Worm (Caenorhabditis elegans) whole organism, late embryonic: ENCODE measurements around the gene prde-1.
A peak's percentile ranks its signal among the peaks of the same experiment; 100 is the strongest.

Experiments
- K02D7.2 ChIP-seq: sonication (generic microtip); optimal IDR thresholded peaks from 2 replicates; lab custom pipeline; 2017; ENCODE audit warnings: mild to moderate bottlenecking, missing genetic modification characterization, missing compliant biosample characterization
- ahr-1 ChIP-seq: sonication (generic microtip); optimal IDR thresholded peaks from 2 replicates; lab custom pipeline; 2016; ENCODE audit warnings: missing genetic modification characterization, missing compliant biosample characterization
- ama-1 ChIP-seq: fragments of 150-350 bp; optimal IDR thresholded peaks from 2 replicates; lab custom pipeline; 2014
- ceh-18 ChIP-seq: sonication (generic microtip); optimal IDR thresholded peaks from 2 replicates; lab custom pipeline; 2016; ENCODE audit warnings: missing genetic modification characterization, missing compliant biosample characterization
- ceh-24 ChIP-seq: sonication (generic microtip); optimal IDR thresholded peaks from 2 replicates; lab custom pipeline; 2016; ENCODE audit warnings: mild to moderate bottlenecking, missing genetic modification characterization, missing compliant biosample characterization
- ceh-31 ChIP-seq: sonication (generic microtip); optimal IDR thresholded peaks from 2 replicates; lab custom pipeline; 2016; ENCODE audit warnings: missing genetic modification characterization, missing compliant biosample characterization
- ceh-34 ChIP-seq: sonication (generic microtip); optimal IDR thresholded peaks from 2 replicates; lab custom pipeline; 2016; ENCODE audit warnings: mild to moderate bottlenecking, missing genetic modification characterization, missing compliant biosample characterization
- ceh-45 ChIP-seq: fragments of 200-800 bp; sonication (Bioruptor generic); IDR thresholded peaks from 2 replicates; pipeline ENCODE4 v1.3.6; 2022; ENCODE audit warnings: missing genetic modification reagents, missing genetic modification characterization, missing compliant biosample characterization
- ceh-48 ChIP-seq: sonication (generic microtip); optimal IDR thresholded peaks from 2 replicates; lab custom pipeline; 2016; ENCODE audit warnings: missing genetic modification characterization, inconsistent platforms, missing compliant biosample characterization
- ceh-6 ChIP-seq: fragments of 200-800 bp; sonication (Bioruptor generic); optimal IDR thresholded peaks from 2 replicates; lab custom pipeline; 2018; ENCODE audit warnings: mild to moderate bottlenecking, missing genetic modification characterization, missing compliant biosample characterization
- dve-1 ChIP-seq: sonication (generic microtip); optimal IDR thresholded peaks from 2 replicates; lab custom pipeline; 2017; ENCODE audit warnings: antibody characterized with exemption, mild to moderate bottlenecking, missing genetic modification characterization, missing compliant biosample characterization
- elt-2 ChIP-seq: sonication (generic microtip); optimal IDR thresholded peaks from 2 replicates; lab custom pipeline; 2016; ENCODE audit warnings: missing genetic modification reagents, missing genetic modification characterization, missing compliant biosample characterization
- eyg-1 ChIP-seq: sonication (generic microtip); optimal IDR thresholded peaks from 2 replicates; lab custom pipeline; 2016; ENCODE audit warnings: missing genotype, missing genetic modification characterization, missing compliant biosample characterization
- fax-1 ChIP-seq: sonication (generic microtip); optimal IDR thresholded peaks from 2 replicates; lab custom pipeline; 2016; ENCODE audit warnings: missing genotype, missing genetic modification characterization, missing compliant biosample characterization
- gmeb-2 ChIP-seq: sonication (generic microtip); optimal IDR thresholded peaks from 2 replicates; lab custom pipeline; 2016; ENCODE audit warnings: missing genetic modification characterization, inconsistent platforms, missing compliant biosample characterization
- hlh-15 ChIP-seq: sonication (generic microtip); optimal IDR thresholded peaks from 2 replicates; lab custom pipeline; 2016; ENCODE audit warnings: missing genetic modification characterization, missing compliant biosample characterization
- lin-11 ChIP-seq: fragments of 200-800 bp; sonication (Bioruptor generic); optimal IDR thresholded peaks from 2 replicates; lab custom pipeline; 2018; ENCODE audit warnings: mild to moderate bottlenecking, missing genetic modification characterization, missing compliant biosample characterization
- nfya-1 ChIP-seq: sonication (generic microtip); optimal IDR thresholded peaks from 2 replicates; lab custom pipeline; 2017; ENCODE audit warnings: missing genetic modification characterization, mild to moderate bottlenecking, missing compliant biosample characterization, antibody characterized with exemption, moderate library complexity
- nhr-11 ChIP-seq: fragments of 150-350 bp; optimal IDR thresholded peaks from 2 replicates; lab custom pipeline; 2014; ENCODE audit warnings: missing biosample characterization, missing genetic modification characterization
- npax-4 ChIP-seq: sonication (generic microtip); optimal IDR thresholded peaks from 2 replicates; lab custom pipeline; 2016; ENCODE audit warnings: missing genetic modification characterization, missing compliant biosample characterization
- odd-2 ChIP-seq: sonication (generic microtip); optimal IDR thresholded peaks from 2 replicates; lab custom pipeline; 2017; ENCODE audit warnings: antibody characterized with exemption, mild to moderate bottlenecking, missing genetic modification characterization, missing compliant biosample characterization
- pag-3 ChIP-seq: sonication (generic microtip); optimal IDR thresholded peaks from 2 replicates; lab custom pipeline; 2016; ENCODE audit warnings: missing compliant biosample characterization, missing genetic modification characterization, borderline replicate concordance
- pax-1 ChIP-seq: fragments of 150-350 bp; optimal IDR thresholded peaks from 2 replicates; lab custom pipeline; 2014; ENCODE audit warnings: missing biosample characterization, missing genetic modification characterization
- pha-4 ChIP-seq: fragments of 150-350 bp; optimal IDR thresholded peaks from 2 replicates; lab custom pipeline; 2018; ENCODE audit warnings: missing biosample characterization, missing genetic modification reagents, missing genetic modification characterization
- pqm-1 ChIP-seq: sonication (generic microtip); optimal IDR thresholded peaks from 2 replicates; lab custom pipeline; 2016; ENCODE audit warnings: missing genetic modification characterization, missing compliant biosample characterization
- ref-2 ChIP-seq: sonication (generic microtip); optimal IDR thresholded peaks from 2 replicates; lab custom pipeline; 2016; ENCODE audit warnings: missing genetic modification characterization, missing compliant biosample characterization
- rnt-1 ChIP-seq: sonication (generic microtip); optimal IDR thresholded peaks from 2 replicates; lab custom pipeline; 2016; ENCODE audit warnings: missing genetic modification characterization, missing compliant biosample characterization
- sox-2 ChIP-seq: fragments of 200-800 bp; sonication (Bioruptor generic); IDR thresholded peaks from 2 replicates; pipeline ENCODE4 v1.3.6; 2022; ENCODE audit warnings: missing genetic modification reagents, missing genetic modification characterization, missing compliant biosample characterization
- tbx-2 ChIP-seq: sonication (generic microtip); optimal IDR thresholded peaks from 2 replicates; lab custom pipeline; 2016; ENCODE audit warnings: missing genetic modification characterization, missing compliant biosample characterization
- tbx-7 ChIP-seq: sonication (generic microtip); optimal IDR thresholded peaks from 2 replicates; lab custom pipeline; 2016; ENCODE audit warnings: missing genotype, missing genetic modification characterization, missing compliant biosample characterization
- ttx-3 ChIP-seq: sonication (generic microtip); optimal IDR thresholded peaks from 2 replicates; lab custom pipeline; 2016; ENCODE audit warnings: missing genetic modification reagents, missing genetic modification characterization, missing compliant biosample characterization
- unc-42 ChIP-seq: sonication (generic microtip); optimal IDR thresholded peaks from 2 replicates; lab custom pipeline; 2016; ENCODE audit warnings: missing genotype, missing genetic modification characterization, missing compliant biosample characterization
- zip-5 ChIP-seq: sonication (generic microtip); optimal IDR thresholded peaks from 2 replicates; lab custom pipeline; 2016; ENCODE audit warnings: missing genetic modification characterization, missing compliant biosample characterization
- ztf-16 ChIP-seq: sonication (generic microtip); optimal IDR thresholded peaks from 2 replicates; lab custom pipeline; 2017; ENCODE audit warnings: missing genetic modification characterization, missing compliant biosample characterization

The prde-1 gene

DNA sequence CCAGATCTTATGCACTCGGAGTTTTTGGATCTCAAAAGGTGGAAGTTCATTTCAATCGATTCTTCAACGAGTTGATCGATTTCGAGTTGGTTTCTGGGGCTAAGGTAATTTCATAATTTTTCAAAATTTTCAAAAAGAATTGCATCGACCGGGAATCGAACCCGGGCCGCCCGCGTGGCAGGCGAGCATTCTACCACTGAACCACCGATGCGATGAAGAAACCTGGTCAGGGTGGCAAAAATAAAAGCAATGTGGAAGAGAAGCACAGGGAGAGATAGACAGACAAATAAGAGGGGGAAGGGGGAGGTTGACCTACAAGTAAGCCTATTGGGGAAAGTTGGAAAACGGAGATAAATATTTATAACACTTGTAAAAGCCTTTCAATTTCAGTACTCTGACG, 33.0 kb upstream of the prde-1 start (continued):
- TF ChIP-seq pha-4 (tag; lab: Kevin White, UChicago) (no peak), npax-4 (no peak), sox-2 (no peak), ttx-3 (no peak), tbx-7 (tag; lab: Kevin White, UChicago) (no peak), ceh-18 (no peak), zip-5 (tag; lab: Kevin White, UChicago) (no peak), ama-1 (lab: Kevin White, UChicago) (no peak), pag-3 (no peak), nfya-1 (tag; lab: Kevin White, UChicago) (peak; percentile 38), ceh-31 (tag; lab: Kevin White, UChicago) (peak; percentile 2), gmeb-2 (tag; lab: Kevin White, UChicago) (peak; percentile 41), eyg-1 (tag; lab: Kevin White, UChicago) (no peak), ceh-24 (no peak), ztf-16 (tag; lab: Kevin White, UChicago) (no peak), dve-1 (tag; lab: Kevin White, UChicago) (peak; percentile 2)

DNA sequence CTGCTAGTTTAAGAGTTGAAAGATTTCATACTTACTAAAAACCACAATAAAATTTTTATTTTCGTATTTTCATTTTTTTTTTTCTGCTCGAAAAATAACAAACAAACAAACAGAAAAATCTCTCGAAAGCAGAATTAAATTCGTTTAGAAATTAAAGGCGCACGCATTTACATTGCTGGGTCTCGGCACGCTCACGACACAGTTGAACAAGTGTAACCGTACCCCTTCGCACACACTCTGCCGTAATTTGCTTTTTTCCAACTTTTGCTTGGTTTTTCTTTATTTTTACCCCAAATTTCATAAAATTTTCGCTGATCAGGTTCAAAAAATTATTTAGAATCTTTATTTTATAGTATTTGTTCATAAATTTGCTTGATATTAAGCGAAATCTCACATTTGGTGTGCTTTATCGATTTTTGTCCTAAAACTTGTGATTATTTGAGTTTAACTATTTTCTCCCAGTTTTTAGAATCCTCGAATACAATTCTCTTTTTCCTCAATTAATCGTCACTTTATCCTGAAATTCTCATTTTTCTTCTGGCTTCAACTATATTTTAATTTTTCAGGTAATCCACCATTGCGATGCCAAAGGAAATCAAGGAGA, 26.3 kb upstream of the prde-1 start, which contains the start of gene rpl-38:
rpl-38 (plus strand) TSS at position 554 of the 604 bp plus-strand sequence.
- no peak for TF ChIP-seq ceh-45
- TF ChIP-seq ama-1 (lab: Kevin White, UChicago), result no peak
- TF ChIP-seq elt-2 (tag; lab: Kevin White, UChicago), result peak; percentile 0
- TF ChIP-seq gmeb-2 (tag; lab: Kevin White, UChicago), result no peak
- peak; percentile 14 for TF ChIP-seq pax-1 (tag; lab: Kevin White, UChicago)
- TF ChIP-seq tbx-2 (tag; lab: Kevin White, UChicago), result peak; percentile 40
- TF ChIP-seq ceh-31 (tag; lab: Kevin White, UChicago), result peak; percentile 56
- TF ChIP-seq nfya-1 (tag; lab: Kevin White, UChicago), result peak; percentile 90
- no peak for TF ChIP-seq fax-1
- TF ChIP-seq ceh-34 (tag; lab: Kevin White, UChicago), result peak; percentile 37
- TF ChIP-seq odd-2 (tag; lab: Kevin White, UChicago), result no peak
- TF ChIP-seq ceh-48, result no peak
- TF ChIP-seq ceh-18, result peak; percentile 38
- TF ChIP-seq unc-42 (tag; lab: Kevin White, UChicago), result peak; percentile 94

DNA sequence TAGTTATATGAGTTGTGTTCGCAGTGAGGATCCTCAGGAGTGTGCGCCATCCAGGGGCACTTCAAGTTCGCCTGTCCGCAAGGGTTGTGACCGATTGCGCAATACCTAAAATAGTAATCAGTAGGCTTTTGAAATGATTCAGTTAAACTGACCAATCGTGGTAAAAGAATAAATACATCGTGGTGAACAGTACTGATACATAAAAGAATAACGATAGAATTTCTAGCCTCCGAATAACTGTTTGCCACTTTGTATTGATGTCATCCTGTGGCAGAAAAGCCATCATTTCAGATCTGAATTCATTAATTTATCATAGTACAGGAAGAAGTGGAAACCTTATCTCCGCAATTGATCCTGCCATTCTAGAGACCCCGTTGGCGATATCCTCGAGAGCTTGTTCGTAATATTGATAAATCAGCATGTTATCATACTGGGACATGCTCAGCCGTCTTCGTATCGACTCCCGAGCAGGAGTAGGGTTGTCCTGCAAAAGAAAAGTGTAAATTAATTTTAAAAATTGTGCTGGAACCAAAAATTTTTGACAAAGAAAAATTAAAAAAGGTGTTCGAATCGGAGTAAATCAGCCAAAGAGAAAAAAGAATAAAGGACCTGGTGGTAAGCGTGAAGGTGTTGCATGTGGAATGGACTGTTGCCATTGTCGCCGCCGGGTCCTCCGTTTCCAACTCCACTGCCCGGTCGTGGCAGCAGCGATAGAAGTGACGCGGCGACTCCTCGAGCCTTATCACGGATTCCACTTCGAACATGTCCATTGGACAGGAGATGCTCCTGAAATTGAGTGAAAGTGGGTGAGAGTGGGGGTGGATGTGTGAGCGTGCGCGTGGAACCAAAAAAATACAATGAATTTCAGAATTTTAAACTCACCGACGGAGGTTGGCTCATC, 24.9 kb upstream of the prde-1 start:
- TF ChIP-seq pha-4 (tag; lab: Kevin White, UChicago), result no peak
- TF ChIP-seq ceh-6 (GFP tag; lab: Kevin White, UChicago), result no peak
- no peak for TF ChIP-seq K02D7.2 (tag; lab: Kevin White, UChicago)
- TF ChIP-seq ttx-3, result no peak
- no peak for TF ChIP-seq ahr-1 (tag; lab: Kevin White, UChicago)
- no peak for TF ChIP-seq ref-2 (tag; lab: Kevin White, UChicago)
- TF ChIP-seq pqm-1 (tag; lab: Kevin White, UChicago), result no peak
- no peak for TF ChIP-seq rnt-1 (tag; lab: Kevin White, UChicago)
- no peak for TF ChIP-seq nhr-11 (tag; lab: Kevin White, UChicago)
- TF ChIP-seq lin-11, result no peak

DNA sequence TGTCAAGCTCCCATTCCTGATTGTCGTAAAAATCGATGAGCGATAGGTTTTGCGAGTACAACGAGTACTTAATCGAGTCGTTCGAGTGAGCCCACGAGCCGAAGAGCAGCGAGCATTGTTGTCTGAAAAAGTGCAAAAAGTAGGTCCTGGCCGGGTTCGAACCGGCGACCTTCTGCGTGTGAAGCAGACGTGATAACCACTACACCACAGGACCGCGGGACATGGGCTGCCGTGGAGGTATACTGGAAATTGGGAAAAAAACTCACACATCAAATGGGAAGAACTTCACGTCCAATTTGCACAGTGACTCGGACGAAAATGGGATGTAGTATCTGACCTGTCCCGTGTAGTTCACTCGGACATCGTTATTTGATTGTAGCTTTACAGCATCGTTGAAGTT, 22.7 kb upstream of the prde-1 start:
- TF ChIP-seq ref-2 (tag; lab: Kevin White, UChicago), result no peak
- peak; percentile 21 for TF ChIP-seq ceh-6 (GFP tag; lab: Kevin White, UChicago)
- no peak for TF ChIP-seq hlh-15 (tag; lab: Kevin White, UChicago)
